Fruit fly (Drosophila melanogaster): ENCODE measurements around the gene Shc.
A peak's percentile ranks its signal among the peaks of the same experiment; 100 is the strongest.

The Shc gene

DNA sequence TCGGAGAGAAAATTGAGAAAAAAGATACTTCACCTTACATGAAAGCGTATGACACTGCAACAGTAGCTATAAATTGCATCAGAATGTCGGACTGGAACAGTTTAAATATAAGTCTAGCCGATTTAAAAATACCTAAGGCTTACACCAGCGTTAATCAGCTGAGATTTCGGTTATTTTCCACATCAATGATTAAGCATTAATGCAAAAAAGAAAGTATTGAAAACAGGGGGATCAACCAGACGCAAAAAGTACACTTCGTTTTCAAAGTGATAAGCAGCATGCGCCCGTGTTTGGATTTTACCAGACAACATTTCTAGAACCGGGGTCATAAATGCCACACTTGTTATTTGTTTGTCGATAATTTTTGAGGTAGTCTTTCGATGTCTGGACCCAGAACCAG, 4.7 kb upstream of the Shc start:
- no peak for TF ChIP-seq CG8478 (optimal IDR thresholded peaks at IDR 0.05)
- no peak for TF ChIP-seq CTCF (optimal IDR thresholded peaks at IDR 0.05)

- TF ChIP-seq CG8478 (optimal IDR thresholded peaks at IDR 0.05) (no peak), CTCF (optimal IDR thresholded peaks at IDR 0.05) (no peak)
Observed at dm6 chr3L:9422636-9423419, 4.0 kb upstream of the Shc start, which contains the start of gene aay. aay (plus strand) TSS chr3L:9423253.

DNA sequence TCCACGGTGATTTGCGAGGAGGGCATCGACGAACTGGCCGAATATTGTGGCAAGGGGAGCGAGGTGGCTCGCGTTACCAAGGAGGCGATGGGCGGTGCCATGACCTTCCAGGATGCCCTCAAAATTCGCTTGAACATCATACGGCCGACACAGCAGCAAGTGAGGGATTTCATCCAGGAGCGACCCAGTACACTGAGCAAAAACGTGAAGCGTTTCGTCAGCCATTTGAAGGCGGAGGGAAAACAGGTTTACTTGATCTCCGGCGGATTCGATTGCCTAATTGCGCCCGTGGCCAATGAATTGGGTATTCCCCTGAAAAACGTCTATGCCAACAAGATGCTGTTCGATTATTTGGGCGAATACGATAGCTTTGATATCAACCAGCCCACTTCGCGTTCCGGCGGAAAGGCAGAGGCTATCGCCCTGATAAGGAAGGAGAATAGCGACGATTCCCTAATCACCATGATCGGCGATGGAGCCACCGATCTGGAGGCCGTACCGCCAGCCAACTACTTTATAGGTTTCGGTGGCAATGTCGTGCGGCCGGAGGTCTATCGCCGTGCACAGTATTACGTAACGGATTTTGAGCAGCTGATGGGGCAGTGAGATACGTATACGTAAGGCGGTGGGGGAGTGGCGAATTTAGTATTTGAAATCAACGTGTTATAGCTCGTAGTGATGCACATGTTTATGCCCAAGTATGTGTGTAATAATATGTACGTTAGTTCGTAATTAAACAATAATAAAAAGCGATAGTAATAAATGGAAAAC, 2.9 kb upstream of the Shc start:
- TF ChIP-seq CTCF (optimal IDR thresholded peaks at IDR 0.05) (no peak), CG8478 (optimal IDR thresholded peaks at IDR 0.05) (no peak)

DNA sequence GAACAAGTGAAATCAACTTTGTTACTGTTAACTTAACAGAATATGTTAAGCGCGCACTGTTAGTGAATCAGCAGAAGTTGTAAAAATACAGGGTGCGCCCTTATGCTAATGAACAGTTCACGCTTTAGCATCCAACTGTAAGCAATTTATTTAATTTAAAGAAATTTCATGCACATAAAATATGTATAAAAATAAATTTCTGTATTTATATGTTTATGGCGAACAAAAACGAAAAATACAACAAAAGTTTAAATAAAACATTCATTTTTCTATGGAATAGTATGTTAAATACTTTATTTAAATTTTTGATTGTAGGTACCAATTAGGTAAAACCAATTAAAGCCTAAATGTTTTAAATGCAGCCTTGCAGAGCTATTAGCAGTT, 2.3 kb upstream of the Shc start:
- TF ChIP-seq CTCF (optimal IDR thresholded peaks at IDR 0.05) (no peak), CG8478 (optimal IDR thresholded peaks at IDR 0.05) (no peak)

dm6 chr3L:9425838-9426237, 972 bp upstream of the Shc start:
- TF ChIP-seq CG8478 (optimal IDR thresholded peaks at IDR 0.05) = no peak
- TF ChIP-seq CTCF (optimal IDR thresholded peaks at IDR 0.05) = no peak

DNA sequence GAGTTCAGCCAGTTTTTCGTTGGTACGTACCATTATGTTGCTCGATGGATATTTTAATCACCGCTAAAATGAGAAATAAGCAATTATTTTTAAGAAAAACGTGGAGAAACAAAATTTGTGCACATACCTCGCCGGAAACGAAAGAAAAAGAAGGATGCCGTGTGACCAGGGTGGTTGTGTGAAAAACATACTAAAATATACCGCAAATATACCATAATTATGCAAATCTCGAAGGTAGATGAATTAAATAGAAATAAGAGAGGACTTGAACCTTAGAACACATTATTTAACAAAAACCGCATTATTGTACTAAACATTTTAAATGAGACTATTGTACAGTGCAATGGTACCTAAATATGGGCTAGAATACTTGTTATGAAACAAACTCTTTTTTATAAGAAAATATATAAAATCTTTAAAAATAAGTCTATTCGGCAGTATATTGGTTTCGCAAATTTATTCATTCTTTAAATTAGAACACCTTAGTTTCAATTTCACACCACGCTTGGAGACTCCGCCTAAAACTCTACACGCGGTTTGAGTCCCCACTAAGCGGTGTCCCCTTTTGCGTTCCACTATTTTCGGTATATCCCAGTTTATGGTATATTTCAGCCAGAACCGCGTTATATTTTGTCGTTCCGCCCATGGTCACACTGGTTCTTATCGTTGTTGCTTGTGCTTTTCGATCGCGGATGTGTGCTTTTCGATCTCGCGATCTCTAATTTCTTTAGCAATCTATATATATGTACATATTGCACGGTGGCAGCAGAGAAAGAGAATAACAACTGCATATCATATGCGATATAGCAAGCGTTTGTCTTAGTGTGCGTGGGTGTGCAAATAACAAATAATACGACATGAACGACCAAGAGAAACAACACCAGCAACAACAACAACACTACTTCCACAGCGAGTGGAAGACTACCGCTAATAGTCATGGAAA, 3.1 kb downstream of the Shc start, which contains the start of the genes RpS17 and MTF-1:
Gene RpS17 (minus strand): TSS at position 157 of the 943 bp plus-strand sequence.
Gene MTF-1 (plus strand): TSS at position 648 of the 943 bp plus-strand sequence.
- no peak for TF ChIP-seq CG8478 (optimal IDR thresholded peaks at IDR 0.05)
- peak; percentile 42 to 64 for TF ChIP-seq CTCF (optimal IDR thresholded peaks at IDR 0.05)

DNA sequence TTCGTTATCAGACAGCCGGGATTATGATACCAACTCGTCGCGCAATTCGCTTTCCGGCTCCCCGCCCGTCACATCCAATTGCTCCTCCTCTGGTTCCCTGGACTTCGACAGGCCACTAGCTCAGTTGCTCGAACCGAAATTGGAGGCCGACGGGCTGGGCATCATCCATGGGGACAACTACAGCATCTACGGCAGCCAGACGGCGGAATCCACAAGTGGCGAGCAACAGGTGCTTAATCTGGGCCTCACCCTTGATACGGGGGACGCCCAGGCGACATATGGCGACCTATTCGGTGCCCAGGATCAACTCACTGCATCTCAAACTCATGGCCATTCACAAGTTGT, 3.8 kb downstream of the Shc start:
- no peak for TF ChIP-seq CG8478 (optimal IDR thresholded peaks at IDR 0.05)
- TF ChIP-seq CTCF (optimal IDR thresholded peaks at IDR 0.05) = no peak

- no peak for TF ChIP-seq CG8478 (optimal IDR thresholded peaks at IDR 0.05)
- TF ChIP-seq CTCF (optimal IDR thresholded peaks at IDR 0.05) = no peak
Observed at dm6 chr3L:9431848-9432623, 5.2 kb downstream of the Shc start.

dm6 chr3L:9432810-9433587, 6.2 kb downstream of the Shc start:
- no peak for TF ChIP-seq CG8478 (optimal IDR thresholded peaks at IDR 0.05)
- TF ChIP-seq CTCF (optimal IDR thresholded peaks at IDR 0.05) = no peak

- TF ChIP-seq CTCF (optimal IDR thresholded peaks at IDR 0.05) = no peak
- no peak for TF ChIP-seq CG8478 (optimal IDR thresholded peaks at IDR 0.05)
Observed at dm6 chr3L:9435315-9435714, 8.5 kb downstream of the Shc start, which contains the start of gene CG42526. CG42526 (minus strand) TSS chr3L:9435399.

- TF ChIP-seq CTCF (optimal IDR thresholded peaks at IDR 0.05) (no peak), CG8478 (optimal IDR thresholded peaks at IDR 0.05) (no peak)
Observed at dm6 chr3L:9435831-9436230, 9.0 kb downstream of the Shc start.

dm6 chr3L:9438858-9439257, 12.0 kb downstream of the Shc start:
- TF ChIP-seq CG8478 (optimal IDR thresholded peaks at IDR 0.05) = no peak
- no peak for TF ChIP-seq CTCF (optimal IDR thresholded peaks at IDR 0.05)

dm6 chr3L:9441907-9442479, 15.2 kb downstream of the Shc start, which contains the start of the genes Bet3 and Nf-YA:
Bet3 (minus strand) TSS chr3L:9442267.
Nf-YA (minus strand) TSS chr3L:9442267.
- TF ChIP-seq CTCF (optimal IDR thresholded peaks at IDR 0.05) (peak in 1 of 2 experiments; percentile 34), CG8478 (optimal IDR thresholded peaks at IDR 0.05) (no peak)
